Fruit fly (Drosophila melanogaster) whole organism, embryonic: ENCODE results near the gene CG1416.

ENCODE experiments used
- Bdp1 ChIP-seq: fragments of 200-800 bp; sonication (Bioruptor generic); optimal IDR thresholded peaks from 3 replicates; lab custom pipeline; 2016; ENCODE audit warnings: missing biosample characterization, missing genetic modification characterization
- gfzf ChIP-seq: fragments of 200-800 bp; sonication (Bioruptor generic); optimal IDR thresholded peaks from 2 replicates; lab custom pipeline; 2016; ENCODE audit warnings: missing biosample characterization, mild to moderate bottlenecking, missing genetic modification characterization, moderate library complexity
- knrl ChIP-seq: fragments of 200-800 bp; sonication (Bioruptor generic); IDR thresholded peaks from 3 replicates; pipeline ENCODE4 v1.3.6; 2022; ENCODE audit warnings: missing biosample characterization, missing genetic modification characterization; ENCODE audit not compliant: partially characterized antibody
- peb ChIP-seq: fragments of 200-800 bp; sonication (Bioruptor generic); IDR thresholded peaks from 2 replicates; pipeline ENCODE4 v1.3.6; 2022; ENCODE audit warnings: missing biosample characterization, missing genetic modification characterization

- no peak for TF ChIP-seq Bdp1
- TF ChIP-seq gfzf (GFP tag; lab: Kevin White, UChicago), result no peak
- TF ChIP-seq knrl (GFP tag; lab: Robert Waterston, UW), result no peak
- no peak for TF ChIP-seq peb (GFP tag; lab: Robert Waterston, UW)
Observed at dm6 chr2L:21789456-21790065, 31.8 kb downstream of the CG1416 start.
